Fruit fly (Drosophila melanogaster) whole organism, embryonic: ENCODE data around the gene DopEcR.

Experiments used
- Awh ChIP-seq: fragments of 200-800 bp; sonication (Bioruptor generic); IDR thresholded peaks from 2 replicates; pipeline ENCODE4, ENCODE4 v1.3.6; 2022; ENCODE audit warnings: missing biosample characterization, missing genetic modification characterization
- BtbVII ChIP-seq: fragments of 200-800 bp; sonication (Bioruptor generic); optimal IDR thresholded peaks from 3 replicates; lab custom pipeline; 2017; ENCODE audit warnings: missing biosample characterization, mild to moderate bottlenecking, missing genetic modification characterization
- CG10431 ChIP-seq: fragments of 200-800 bp; sonication (Bioruptor generic); optimal IDR thresholded peaks from 3 replicates; lab custom pipeline; 2018; ENCODE audit warnings: missing biosample characterization, mild to moderate bottlenecking, missing genetic modification characterization
- CG10462 ChIP-seq: fragments of 200-800 bp; sonication (Bioruptor generic); optimal IDR thresholded peaks from 2 replicates; lab custom pipeline; 2016; ENCODE audit warnings: missing biosample characterization, missing genetic modification characterization
- CG11247 ChIP-seq: fragments of 200-800 bp; sonication (Bioruptor generic); IDR thresholded peaks from 2 replicates; pipeline ENCODE4 v1.3.6; 2022; ENCODE audit warnings: missing biosample characterization, missing genetic modification characterization
- CG11456 ChIP-seq: fragments of 200-800 bp; sonication (Bioruptor generic); IDR thresholded peaks from 3 replicates; pipeline ENCODE4 v1.3.6; 2022; ENCODE audit warnings: missing biosample characterization, missing genetic modification characterization
- CG12299 ChIP-seq: fragments of 200-800 bp; sonication (Bioruptor generic); optimal IDR thresholded peaks from 2 replicates; lab custom pipeline; 2018; ENCODE audit warnings: missing biosample characterization, mild to moderate bottlenecking, missing genetic modification characterization
- CG13624 ChIP-seq: fragments of 200-800 bp; sonication (Bioruptor generic); optimal IDR thresholded peaks from 2 replicates; lab custom pipeline; 2016; ENCODE audit warnings: missing biosample characterization, missing genetic modification characterization
- CG15269 ChIP-seq: fragments of 200-800 bp; sonication (Bioruptor generic); optimal IDR thresholded peaks from 2 replicates; lab custom pipeline; 2018; ENCODE audit warnings: missing biosample characterization, mild to moderate bottlenecking, missing genetic modification characterization, moderate library complexity
- CG16779 ChIP-seq: fragments of 200-800 bp; sonication (Bioruptor generic); IDR thresholded peaks from 2 replicates; pipeline ENCODE4 v1.3.6; 2022; ENCODE audit warnings: missing biosample characterization, missing genetic modification characterization
- CG1832 ChIP-seq: fragments of 200-800 bp; sonication (Bioruptor generic); optimal IDR thresholded peaks from 2 replicates; lab custom pipeline; 2017; ENCODE audit warnings: missing biosample characterization, mild to moderate bottlenecking, missing genetic modification characterization, inconsistent platforms
- CG30403 ChIP-seq: fragments of 200-800 bp; sonication (Bioruptor generic); optimal IDR thresholded peaks from 3 replicates; lab custom pipeline; 2016; ENCODE audit warnings: missing biosample characterization, missing genetic modification characterization
- CG30431 ChIP-seq: fragments of 200-800 bp; sonication (Bioruptor generic); optimal IDR thresholded peaks from 2 replicates; lab custom pipeline; 2017; ENCODE audit warnings: missing biosample characterization, missing genetic modification characterization
- CG3065 ChIP-seq: fragments of 200-800 bp; sonication (Bioruptor generic); optimal IDR thresholded peaks from 2 replicates; lab custom pipeline; 2016; ENCODE audit warnings: missing biosample characterization, missing genetic modification characterization
- CG33213 ChIP-seq: fragments of 200-800 bp; sonication (Bioruptor generic); optimal IDR thresholded peaks from 3 replicates; lab custom pipeline; 2016; ENCODE audit warnings: missing biosample characterization, missing genetic modification characterization
- CG3995 ChIP-seq: fragments of 200-800 bp; sonication (Bioruptor generic); optimal IDR thresholded peaks from 3 replicates; lab custom pipeline; 2016; ENCODE audit warnings: missing biosample characterization, missing genetic modification characterization
- CG4820 ChIP-seq: fragments of 200-800 bp; sonication (Bioruptor generic); optimal IDR thresholded peaks from 3 replicates; lab custom pipeline; 2016; ENCODE audit warnings: missing biosample characterization, missing genetic modification characterization
- CG7357 ChIP-seq: fragments of 200-800 bp; sonication (Bioruptor generic); IDR thresholded peaks from 3 replicates; pipeline ENCODE4 v1.3.6; 2022; ENCODE audit warnings: missing biosample characterization, missing genetic modification characterization
- CoRest ChIP-seq: fragments of 200-800 bp; sonication (Bioruptor generic); optimal IDR thresholded peaks from 3 replicates; lab custom pipeline; 2018; ENCODE audit warnings: missing biosample characterization, mild to moderate bottlenecking, missing genetic modification characterization, moderate library complexity
- E2f1 ChIP-seq: fragments of 200-800 bp; sonication (Bioruptor generic); IDR thresholded peaks from 2 replicates; pipeline ENCODE4 v1.3.6; 2022; ENCODE audit warnings: missing biosample characterization, missing genetic modification characterization
- Ets65A ChIP-seq: fragments of 200-800 bp; sonication (Bioruptor generic); peaks from one replicate; lab custom pipeline; 2016; ENCODE audit warnings: missing biosample characterization, missing genetic modification characterization
- Fer1 ChIP-seq: fragments of 200-800 bp; sonication (Bioruptor generic); optimal IDR thresholded peaks from 2 replicates; lab custom pipeline; 2017; ENCODE audit warnings: missing biosample characterization, mild to moderate bottlenecking, missing genetic modification characterization
- HLH4C ChIP-seq: fragments of 200-800 bp; sonication (Bioruptor generic); IDR thresholded peaks from 3 replicates; pipeline ENCODE4 v1.3.6; 2022; ENCODE audit warnings: missing biosample characterization, missing genetic modification characterization; ENCODE audit not compliant: partially characterized antibody
- Hey ChIP-seq: fragments of 200-800 bp; sonication (Bioruptor generic); optimal IDR thresholded peaks from 3 replicates; lab custom pipeline; 2018; ENCODE audit warnings: missing biosample characterization, mild to moderate bottlenecking, missing genetic modification characterization
- Hsf ChIP-seq: fragments of 200-800 bp; sonication (Bioruptor generic); optimal IDR thresholded peaks from 3 replicates; lab custom pipeline; 2016; ENCODE audit warnings: missing biosample characterization, missing genetic modification characterization
- Kr ChIP-seq: fragments of 200-800 bp; sonication (Bioruptor generic); optimal IDR thresholded peaks from 2 replicates; lab custom pipeline; 2017; ENCODE audit warnings: missing biosample characterization, mild to moderate bottlenecking, missing genetic modification characterization
- MTF-1 ChIP-seq: fragments of 200-800 bp; sonication (Bioruptor generic); optimal IDR thresholded peaks from 2 replicates; lab custom pipeline; 2018; ENCODE audit warnings: missing biosample characterization, mild to moderate bottlenecking, missing genetic modification characterization, borderline replicate concordance
- Myb ChIP-seq: fragments of 200-800 bp; sonication (Bioruptor generic); optimal IDR thresholded peaks from 2 replicates; lab custom pipeline; 2016; ENCODE audit warnings: missing biosample characterization, missing genetic modification characterization
- NC2α ChIP-seq: fragments of 200-800 bp; sonication (Bioruptor generic); optimal IDR thresholded peaks from 2 replicates; lab custom pipeline; 2016; ENCODE audit warnings: missing biosample characterization, missing genetic modification characterization
- Poxn ChIP-seq: fragments of 200-800 bp; sonication (Bioruptor generic); IDR thresholded peaks from 2 replicates; pipeline ENCODE4 v1.3.6; 2022; ENCODE audit warnings: missing biosample characterization, missing genetic modification characterization
- Sin3A ChIP-seq: fragments of >200 bp; optimal IDR thresholded peaks from 2 replicates; lab custom pipeline; 2018
- amos ChIP-seq: fragments of 200-800 bp; sonication (Bioruptor generic); IDR thresholded peaks from 2 replicates; pipeline ENCODE4 v1.3.6; 2022; ENCODE audit warnings: missing biosample characterization, missing genetic modification characterization; ENCODE audit not compliant: partially characterized antibody
- ase ChIP-seq: fragments of 200-800 bp; sonication (Bioruptor generic); IDR thresholded peaks from 3 replicates; pipeline ENCODE4 v1.3.6; 2022; ENCODE audit warnings: missing biosample characterization, missing genetic modification characterization
- croc ChIP-seq: fragments of 200-800 bp; sonication (Bioruptor generic); conservative IDR thresholded peaks from 3 replicates; pipeline ENCODE4 v1.3.6; 2022; ENCODE audit warnings: missing biosample characterization, missing genetic modification characterization
- cwo ChIP-seq: fragments of 200-800 bp; sonication (Bioruptor generic); optimal IDR thresholded peaks from 3 replicates; lab custom pipeline; 2017; ENCODE audit warnings: missing biosample characterization, missing genetic modification characterization, mild to moderate bottlenecking, moderate library complexity, missing genetic modification reagents
- danr ChIP-seq: fragments of 200-800 bp; sonication (Bioruptor generic); IDR thresholded peaks from 2 replicates; pipeline ENCODE4 v1.3.6; 2022; ENCODE audit warnings: missing biosample characterization, missing genetic modification characterization
- dpn ChIP-seq, 2 experiments: fragments of 200-800 bp; sonication (Bioruptor generic); optimal IDR thresholded peaks; 3 replicates each; lab custom pipeline; 2016; ENCODE audit warnings: missing biosample characterization in 2 of 2, missing genetic modification characterization in 2 of 2
- esg ChIP-seq: fragments of 200-800 bp; sonication (Bioruptor generic); conservative IDR thresholded peaks from 2 replicates; pipeline ENCODE4 v1.3.6; 2022; ENCODE audit warnings: missing biosample characterization, missing genetic modification characterization
- ewg ChIP-seq: fragments of 200-800 bp; sonication (Bioruptor generic); optimal IDR thresholded peaks from 3 replicates; lab custom pipeline; 2017; ENCODE audit warnings: mild to moderate bottlenecking, missing biosample characterization, missing genetic modification reagents, missing genetic modification characterization
- fd3F ChIP-seq: fragments of 200-800 bp; sonication (Bioruptor generic); optimal IDR thresholded peaks from 2 replicates; lab custom pipeline; 2018; ENCODE audit warnings: missing biosample characterization, mild to moderate bottlenecking, missing genetic modification characterization, moderate library complexity
- fd64A ChIP-seq: fragments of 200-800 bp; sonication (Bioruptor generic); optimal IDR thresholded peaks from 3 replicates; lab custom pipeline; 2018; ENCODE audit warnings: missing biosample characterization, mild to moderate bottlenecking, missing genetic modification characterization
- ken ChIP-seq: fragments of 200-800 bp; sonication (Bioruptor generic); IDR thresholded peaks from 3 replicates; pipeline ENCODE4 v1.3.6; 2022; ENCODE audit warnings: missing biosample characterization, missing genetic modification characterization
- mld ChIP-seq: fragments of 200-800 bp; sonication (Bioruptor generic); IDR thresholded peaks from 3 replicates; pipeline ENCODE4 v1.3.6; 2022; ENCODE audit warnings: missing biosample characterization, missing genetic modification characterization; ENCODE audit not compliant: partially characterized antibody
- nau ChIP-seq: fragments of 200-800 bp; sonication (Bioruptor generic); optimal IDR thresholded peaks from 3 replicates; lab custom pipeline; 2017; ENCODE audit warnings: missing biosample characterization, mild to moderate bottlenecking, missing genetic modification characterization, missing genetic modification reagents
- nerfin-1 ChIP-seq: fragments of 200-800 bp; sonication (Bioruptor generic); optimal IDR thresholded peaks from 3 replicates; lab custom pipeline; 2019; ENCODE audit warnings: missing biosample characterization, mild to moderate bottlenecking, missing genetic modification characterization, moderate library complexity
- repo ChIP-seq: fragments of 200-800 bp; sonication (Bioruptor generic); optimal IDR thresholded peaks from 2 replicates; lab custom pipeline; 2016; ENCODE audit warnings: missing biosample characterization, missing genetic modification characterization
- tup ChIP-seq: fragments of 200-800 bp; sonication (Bioruptor generic); optimal IDR thresholded peaks from 2 replicates; lab custom pipeline; 2016; ENCODE audit warnings: missing biosample characterization, mild to moderate bottlenecking, missing genetic modification characterization, moderate library complexity
- twi ChIP-seq: fragments of 200-800 bp; optimal IDR thresholded peaks from 2 replicates; lab custom pipeline; 2019; ENCODE audit warnings: missing biosample characterization, mild to moderate bottlenecking, missing genetic modification characterization, moderate library complexity
- unc-4 ChIP-seq: fragments of 200-800 bp; sonication (Bioruptor generic); IDR thresholded peaks from 2 replicates; pipeline ENCODE4 v1.3.6; 2022; ENCODE audit warnings: missing biosample characterization, missing genetic modification characterization; ENCODE audit not compliant: partially characterized antibody
- zen2 ChIP-seq: fragments of 200-800 bp; sonication (Bioruptor generic); IDR thresholded peaks from 3 replicates; pipeline ENCODE4 v1.3.6; 2022; ENCODE audit warnings: missing biosample characterization, missing genetic modification characterization; ENCODE audit not compliant: partially characterized antibody
- zf30C ChIP-seq: fragments of 200-800 bp; sonication (Bioruptor generic); optimal IDR thresholded peaks from 3 replicates; lab custom pipeline; 2018; ENCODE audit warnings: missing biosample characterization, mild to moderate bottlenecking, missing genetic modification characterization

Gene DopEcR

DNA sequence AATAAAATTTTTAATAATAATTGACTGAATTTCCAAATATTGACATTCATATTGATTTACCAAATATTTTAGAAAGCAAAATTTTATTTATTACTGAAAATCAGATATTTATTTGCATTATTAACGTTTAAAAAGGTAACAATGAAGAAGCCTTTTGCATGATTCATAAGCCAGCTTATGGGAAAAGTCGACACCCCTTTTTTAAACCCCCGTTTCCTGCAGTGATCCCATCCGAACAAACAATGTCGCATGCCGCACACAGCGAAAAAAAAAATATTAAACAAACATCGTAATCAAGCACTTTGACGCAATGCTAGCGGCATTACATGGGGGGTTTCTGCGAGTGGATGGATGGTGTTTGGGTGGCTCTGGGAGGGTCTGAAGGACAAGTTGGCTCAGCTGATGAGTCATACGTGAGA lies 26.5 kb downstream of the DopEcR start (continued):
- no peak for TF ChIP-seq CG10462
- TF ChIP-seq zen2 (GFP tag; lab: Robert Waterston, UW): no peak
- no peak for TF ChIP-seq esg
- TF ChIP-seq fd3F: no peak
- no peak for TF ChIP-seq HLH4C
- peak; percentile 29 for TF ChIP-seq CG15269
- no peak for TF ChIP-seq CG1832 (GFP tag; lab: Kevin White, UChicago)
- no peak for TF ChIP-seq CG33213 (GFP tag; lab: Kevin White, UChicago)
- peak; percentile 29 for TF ChIP-seq cwo (GFP tag; lab: Kevin White, UChicago)
- TF ChIP-seq CG16779: 0 out of 2 replicates have a peak, but pooled peaks have one; percentile 39
- peak; percentile 55; the same call in 1 of the 3 replicates for TF ChIP-seq ken
- TF ChIP-seq twi (tag; lab: Kevin White, UChicago): no peak
- TF ChIP-seq Poxn (GFP tag; lab: Robert Waterston, UW): no peak
- TF ChIP-seq Kr (GFP tag; lab: Kevin White, UChicago): no peak
- TF ChIP-seq CG4820: no peak
- peak; percentile 44 for TF ChIP-seq CoRest
- TF ChIP-seq CG7357: 0 out of 3 replicates have a peak, but pooled peaks have one; percentile 11
- no peak for TF ChIP-seq ewg (GFP tag; lab: Kevin White, UChicago)
- TF ChIP-seq amos: no peak
- TF ChIP-seq CG3995 (GFP tag; lab: Kevin White, UChicago): no peak
- 0 out of 2 replicates have a peak, but pooled peaks have one; percentile 30 for TF ChIP-seq Awh
- peak; percentile 41 for TF ChIP-seq Fer1 (GFP tag; lab: Kevin White, UChicago)
- TF ChIP-seq CG11247 (GFP tag; lab: Robert Waterston, UW): peak; percentile 29; the same call in 1 of the 2 replicates
- peak; percentile 11 for TF ChIP-seq BtbVII (GFP tag; lab: Kevin White, UChicago)
- peak; percentile 17 for TF ChIP-seq Myb
- no peak for TF ChIP-seq dpn (GFP tag; optimal IDR thresholded peaks at IDR 0.05; lab: Kevin White, UChicago)
- TF ChIP-seq Ets65A (GFP tag; lab: Kevin White, UChicago): peak; percentile 89
- TF ChIP-seq CG12299 (tag; lab: Kevin White, UChicago): no peak
- no peak for TF ChIP-seq danr (GFP tag; lab: Robert Waterston, UW)
- peak; percentile 8 for TF ChIP-seq tup
- no peak for TF ChIP-seq CG30431 (GFP tag; lab: Kevin White, UChicago)
- no peak for TF ChIP-seq mld
- TF ChIP-seq E2f1 (GFP tag; lab: Robert Waterston, UW): no peak
- TF ChIP-seq CG10431 (GFP tag; lab: Kevin White, UChicago): no peak
- no peak for TF ChIP-seq MTF-1 (GFP tag; lab: Kevin White, UChicago)
- TF ChIP-seq repo (GFP tag; lab: Kevin White, UChicago): no peak
- peak; percentile 8 for TF ChIP-seq zf30C
- TF ChIP-seq fd64A: no peak
- no peak for TF ChIP-seq croc (GFP tag; lab: Robert Waterston, UW)
- TF ChIP-seq CG13624 (GFP tag; lab: Kevin White, UChicago): peak; percentile 23
- TF ChIP-seq CG30403: peak; percentile 39
- TF ChIP-seq CG11456 (GFP tag; lab: Robert Waterston, UW): peak; percentile 61; the same call in 1 of the 3 replicates
- TF ChIP-seq nau (GFP tag; lab: Kevin White, UChicago): no peak
- no peak for TF ChIP-seq unc-4 (GFP tag; lab: Robert Waterston, UW)
- TF ChIP-seq Hey: peak; percentile 45
- no peak for TF ChIP-seq NC2α (GFP tag; lab: Kevin White, UChicago)
- TF ChIP-seq CG3065 (GFP tag; lab: Kevin White, UChicago): no peak
- no peak for TF ChIP-seq Hsf
- TF ChIP-seq nerfin-1 (tag; lab: Kevin White, UChicago): peak; percentile 46
- no peak for TF ChIP-seq Sin3A
- no peak for TF ChIP-seq ase (GFP tag; lab: Robert Waterston, UW)
